Worm (Caenorhabditis elegans) whole organism, L2 larva: ENCODE measurements around the gene unc-4.
"Not testable (repeated sequence)": the region's sequence is repeated elsewhere in the genome, so short reads cannot be mapped to it uniquely, and the experiment has no call there.

ENCODE experiments used
- ama-1 ChIP-seq: fragments of 150-350 bp; optimal IDR thresholded peaks from 2 replicates; lab custom pipeline; 2018; ENCODE audit warnings: inconsistent platforms
- mdl-1 ChIP-seq, 2 experiments: fragments of 150-350 bp in 1 of 2; sonication (generic microtip) in 1 of 2; optimal IDR thresholded peaks; 2 replicates each; lab custom pipeline; 2017; ENCODE audit warnings: missing biosample characterization in 2 of 2, missing genetic modification characterization in 2 of 2
- nhr-11 ChIP-seq: fragments of 150-350 bp; optimal IDR thresholded peaks from 2 replicates; lab custom pipeline; 2014; ENCODE audit warnings: missing biosample characterization, missing genetic modification characterization
- nhr-12 ChIP-seq: fragments of 150-350 bp; optimal IDR thresholded peaks from 2 replicates; lab custom pipeline; 2014; ENCODE audit warnings: missing biosample characterization, missing genetic modification characterization
- nhr-25 ChIP-seq: fragments of 150-350 bp; sonication (generic microtip); optimal IDR thresholded peaks from 3 replicates; lab custom pipeline; 2014; ENCODE audit warnings: missing biosample characterization, missing genetic modification characterization
- zag-1 ChIP-seq: fragments of 150-350 bp; optimal IDR thresholded peaks from 2 replicates; lab custom pipeline; 2014; ENCODE audit warnings: missing biosample characterization, missing genetic modification characterization
- ztf-4 ChIP-seq: fragments of 150-350 bp; optimal IDR thresholded peaks from 2 replicates; lab custom pipeline; 2014; ENCODE audit warnings: missing biosample characterization, missing genetic modification characterization

DNA sequence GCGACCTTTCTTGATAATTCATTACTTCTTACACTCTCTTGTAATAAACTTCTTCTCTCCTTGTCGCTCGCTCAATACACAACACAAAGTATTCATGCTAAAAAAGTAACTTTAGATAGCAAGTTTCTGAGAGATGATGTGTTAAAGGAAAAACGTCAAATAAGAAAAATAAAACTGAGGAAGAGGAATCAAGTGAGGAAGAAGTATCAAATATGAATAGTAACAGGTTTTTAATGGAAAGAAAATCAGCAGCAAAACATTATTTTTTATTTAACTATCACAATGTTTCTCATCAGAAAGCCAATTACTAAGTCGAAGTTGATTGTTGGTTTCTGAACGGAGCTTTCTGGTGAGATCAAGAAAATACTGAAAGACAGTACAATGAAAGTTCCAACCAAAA, 33.8 kb downstream of the unc-4 start, which contains the start of gene chil-1:
- not testable (repeated sequence) for TF ChIP-seq ztf-4 (tag; lab: Kevin White, UChicago); zag-1 (tag; lab: Kevin White, UChicago); ama-1; mdl-1 (tag; optimal IDR thresholded peaks at IDR 0.05; lab: Kevin White, UChicago); nhr-11 (tag; lab: Kevin White, UChicago); nhr-25; nhr-12 (tag; lab: Kevin White, UChicago)
